Fruit fly (Drosophila melanogaster): ENCODE results near the gene CG33689.

CG33689 gene

DNA sequence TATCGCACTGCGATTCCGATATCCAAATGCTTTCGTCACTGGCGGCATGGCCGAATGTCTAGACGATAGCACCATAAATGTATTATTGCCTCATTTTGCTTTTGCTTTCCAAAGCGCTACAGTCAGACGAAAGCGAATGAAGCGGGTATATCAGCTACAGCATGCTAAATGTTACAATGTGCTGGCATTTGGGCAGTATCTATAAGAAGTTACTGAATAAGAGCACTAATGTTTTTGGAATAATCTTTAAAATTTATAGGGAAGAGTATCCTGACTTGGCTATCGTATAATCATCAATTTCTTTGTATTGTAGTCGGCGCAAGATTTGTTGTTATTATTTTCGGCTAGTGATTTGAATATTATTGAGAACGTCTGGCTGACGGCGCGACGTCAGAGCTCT lies 3.2 kb downstream of the CG33689 start (continued):
- TF ChIP-seq crp (GFP tag; optimal IDR thresholded peaks at IDR 0.05) (peak in 1 of 2 experiments; percentile 8), Dp (GFP tag; optimal IDR thresholded peaks at IDR 0.05) (no peak), Fer3 (tag; optimal IDR thresholded peaks at IDR 0.05) (peak; percentile 91), mld (GFP tag; IDR thresholded peaks at IDR 0.05; ENCODE audit: partially characterized antibody) (no peak), exex (tag; optimal IDR thresholded peaks at IDR 0.05) (peak; percentile 64), CG9797 (GFP tag; optimal IDR thresholded peaks at IDR 0.05) (no peak), CG15514 (GFP tag; optimal IDR thresholded peaks at IDR 0.05) (peak; percentile 76), CG12744 (GFP tag; optimal IDR thresholded peaks at IDR 0.05) (peak; percentile 64), z (GFP tag; IDR thresholded peaks at IDR 0.05) (no peak), HLH3B (GFP tag; IDR thresholded peaks at IDR 0.05) (peak; percentile 80), CG12299 (tag; optimal IDR thresholded peaks at IDR 0.05) (peak; percentile 40), CG8089 (GFP tag; optimal IDR thresholded peaks at IDR 0.05) (peak; percentile 32), ind (GFP tag; optimal IDR thresholded peaks at IDR 0.05) (peak; percentile 86), CG7839 (tag; optimal IDR thresholded peaks at IDR 0.05) (peak; percentile 90), ham (GFP tag; IDR thresholded peaks at IDR 0.05) (peak; percentile 67; the same call in 1 of the 2 replicates), CG12659 (GFP tag; optimal IDR thresholded peaks at IDR 0.05) (peak; percentile 67), her (GFP tag; optimal IDR thresholded peaks at IDR 0.05) (peak; percentile 68), Trl (optimal IDR thresholded peaks at IDR 0.05) (no peak), Trl (GFP tag; optimal IDR thresholded peaks at IDR 0.05) (peak; percentile 88), Drgx (GFP tag; IDR thresholded peaks at IDR 0.05) (peak; percentile 47), Sox102F (GFP tag; optimal IDR thresholded peaks at IDR 0.05) (peak; percentile 78), ato (GFP tag; IDR thresholded peaks at IDR 0.05; ENCODE audit: partially characterized antibody) (no peak), CG13424 (tag; optimal IDR thresholded peaks at IDR 0.05) (peak; percentile 81), unpg (GFP tag; optimal IDR thresholded peaks at IDR 0.05) (peak; percentile 81), CG2116 (GFP tag; optimal IDR thresholded peaks at IDR 0.05) (no peak), row (GFP tag; IDR thresholded peaks at IDR 0.05) (peak; percentile 90), cg (GFP tag; optimal IDR thresholded peaks at IDR 0.05) (no peak), Hr51 (GFP tag; optimal IDR thresholded peaks at IDR 0.05) (peak; percentile 65 to 78), Doc2 (GFP tag; IDR thresholded peaks at IDR 0.05) (peak; percentile 73), Mes4 (GFP tag; optimal IDR thresholded peaks at IDR 0.05) (peak; percentile 9), croc (GFP tag; conservative IDR thresholded peaks at IDR 0.05) (peak; percentile 53; the same call in 2 of the 3 replicates), CG15601 (tag; optimal IDR thresholded peaks at IDR 0.05) (no peak), Neu2 (GFP tag; optimal IDR thresholded peaks at IDR 0.05; ENCODE audit: borderline replicate concordance) (no peak), Oaz (GFP tag; IDR thresholded peaks at IDR 0.05) (peak; percentile 77), oc (tag; optimal IDR thresholded peaks at IDR 0.05) (peak; percentile 16), insv (GFP tag; optimal IDR thresholded peaks at IDR 0.05) (no peak), MESR4 (GFP tag; optimal IDR thresholded peaks at IDR 0.05) (peak; percentile 2), sisA (GFP tag; IDR thresholded peaks at IDR 0.05) (no peak), Dref (GFP tag; IDR thresholded peaks at IDR 0.05) (no peak), CG11085 (GFP tag; IDR thresholded peaks at IDR 0.05) (peak; percentile 83), CG3163 (GFP tag; optimal IDR thresholded peaks at IDR 0.05) (peak; percentile 35), Vsx1 (GFP tag; optimal IDR thresholded peaks at IDR 0.05) (peak; percentile 29), Side (GFP tag; optimal IDR thresholded peaks at IDR 0.05) (peak; percentile 64), Dek (tag; optimal IDR thresholded peaks at IDR 0.05) (peak; percentile 81), CG9215 (GFP tag; IDR thresholded peaks at IDR 0.05) (no peak), ftz-f1 (GFP tag; optimal IDR thresholded peaks at IDR 0.05) (no peak), sug (tag; optimal IDR thresholded peaks at IDR 0.05) (peak; percentile 57), tll (GFP tag; optimal IDR thresholded peaks at IDR 0.05) (no peak), Med (GFP tag) (peak; percentile 99), CG32772 (GFP tag; IDR thresholded peaks at IDR 0.05) (no peak; the same call in none of the 2 replicates)
